Worm (Caenorhabditis elegans) whole organism, L4/young adult: ENCODE results near the gene srh-271.

ENCODE experiments used
- W03F9.2 ChIP-seq: fragments of 150-350 bp; optimal IDR thresholded peaks from 2 replicates; lab custom pipeline; 2014; ENCODE audit warnings: missing biosample characterization, missing genetic modification characterization
- dao-5 ChIP-seq: sonication (generic microtip); optimal IDR thresholded peaks from 2 replicates; lab custom pipeline; 2016; ENCODE audit warnings: missing genotype, missing genetic modification characterization, moderate library complexity, missing compliant biosample characterization

DNA sequence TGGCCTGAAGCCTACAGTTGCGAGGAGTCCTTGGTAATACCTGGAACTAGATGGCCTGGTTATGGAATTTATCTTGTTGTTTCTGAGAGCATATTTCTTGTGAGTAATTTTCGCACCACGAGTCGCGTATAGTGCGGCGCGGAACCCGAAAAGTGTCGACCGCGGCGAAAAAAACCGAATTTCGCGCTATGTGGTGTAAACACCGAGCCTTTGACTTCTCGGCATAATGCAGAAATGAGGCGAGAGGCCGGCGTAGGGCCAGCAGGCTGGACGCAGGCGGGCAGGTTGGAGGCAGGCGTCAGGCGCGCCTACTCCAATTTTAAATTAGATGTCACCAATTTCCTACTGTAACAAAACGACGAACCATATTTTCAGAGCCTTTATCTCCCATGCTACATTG lies 46.1 kb downstream of the srh-271 start:
- TF ChIP-seq dao-5 (no peak), W03F9.2 (tag; lab: Kevin White, UChicago) (no peak)
